Fruit fly (Drosophila melanogaster) whole organism, embryonic: ENCODE measurements around the gene CG31809.

Experiments
- Ada2b ChIP-seq: fragments of 200-800 bp; sonication (Bioruptor generic); IDR thresholded peaks from 2 replicates; pipeline ENCODE4 v1.3.6; 2022; ENCODE audit warnings: missing biosample characterization, missing genetic modification characterization
- Aef1 ChIP-seq: fragments of 200-800 bp; sonication (Bioruptor generic); IDR thresholded peaks from 3 replicates; pipeline ENCODE4 v1.3.6; 2022; ENCODE audit warnings: missing biosample characterization, missing genetic modification characterization
- CG1024 ChIP-seq: fragments of 200-800 bp; sonication (Bioruptor generic); IDR thresholded peaks from 2 replicates; pipeline ENCODE4 v1.3.6; 2022; ENCODE audit warnings: missing biosample characterization, missing genetic modification characterization
- CG10267 ChIP-seq: fragments of 200-800 bp; sonication (Bioruptor generic); optimal IDR thresholded peaks from 2 replicates; lab custom pipeline; 2018; ENCODE audit warnings: missing biosample characterization, mild to moderate bottlenecking, missing genetic modification characterization, moderate library complexity
- CG10274 ChIP-seq: fragments of 200-800 bp; sonication (Bioruptor generic); optimal IDR thresholded peaks from 3 replicates; lab custom pipeline; 2017; ENCODE audit warnings: missing biosample characterization, mild to moderate bottlenecking, missing genetic modification characterization
- CG10366 ChIP-seq: fragments of 200-800 bp; sonication (Bioruptor generic); IDR thresholded peaks from 2 replicates; pipeline ENCODE4 v1.3.6; 2022; ENCODE audit warnings: missing biosample characterization, missing genetic modification characterization
- CG11560 ChIP-seq: fragments of 200-800 bp; sonication (Bioruptor generic); IDR thresholded peaks from 3 replicates; pipeline ENCODE4 v1.3.6; 2022; ENCODE audit warnings: missing biosample characterization, missing genetic modification characterization
- CG13296 ChIP-seq: fragments of 200-800 bp; sonication (Bioruptor generic); optimal IDR thresholded peaks from 3 replicates; lab custom pipeline; 2018; ENCODE audit warnings: missing biosample characterization, mild to moderate bottlenecking, missing genetic modification characterization
- CG13775 ChIP-seq: fragments of 200-800 bp; sonication (Bioruptor generic); optimal IDR thresholded peaks from 3 replicates; lab custom pipeline; 2017; ENCODE audit warnings: missing biosample characterization, mild to moderate bottlenecking, missing genetic modification characterization
- CG15011 ChIP-seq: fragments of 200-800 bp; sonication (Bioruptor generic); optimal IDR thresholded peaks from 3 replicates; lab custom pipeline; 2018; ENCODE audit warnings: missing biosample characterization, mild to moderate bottlenecking, missing genetic modification characterization
- CG17359 ChIP-seq: fragments of 200-800 bp; sonication (Bioruptor generic); optimal IDR thresholded peaks from 3 replicates; lab custom pipeline; 2018; ENCODE audit warnings: missing biosample characterization, mild to moderate bottlenecking, missing genetic modification characterization, moderate library complexity
- CG17802 ChIP-seq: fragments of 200-800 bp; sonication (Bioruptor generic); optimal IDR thresholded peaks from 2 replicates; lab custom pipeline; 2018; ENCODE audit warnings: missing biosample characterization, mild to moderate bottlenecking, missing genetic modification characterization, moderate library complexity
- CG17829 ChIP-seq: fragments of 200-800 bp; optimal IDR thresholded peaks from 2 replicates; lab custom pipeline; 2019; ENCODE audit warnings: missing biosample characterization, mild to moderate bottlenecking, missing genetic modification characterization, moderate library complexity
- CG18599 ChIP-seq: fragments of 200-800 bp; sonication (Bioruptor generic); optimal IDR thresholded peaks from 3 replicates; lab custom pipeline; 2017; ENCODE audit warnings: missing biosample characterization, missing genetic modification characterization, mild to moderate bottlenecking, moderate library complexity, missing genetic modification reagents
- CG18619 ChIP-seq: fragments of 200-800 bp; sonication (Bioruptor generic); optimal IDR thresholded peaks from 3 replicates; lab custom pipeline; 2017; ENCODE audit warnings: missing biosample characterization, mild to moderate bottlenecking, missing genetic modification characterization
- CG2875 ChIP-seq: fragments of 200-800 bp; sonication (Bioruptor generic); optimal IDR thresholded peaks from 2 replicates; lab custom pipeline; 2017; ENCODE audit warnings: missing biosample characterization, mild to moderate bottlenecking, missing genetic modification characterization, missing genetic modification reagents
- CG30403 ChIP-seq: fragments of 200-800 bp; sonication (Bioruptor generic); optimal IDR thresholded peaks from 3 replicates; lab custom pipeline; 2016; ENCODE audit warnings: missing biosample characterization, missing genetic modification characterization
- CG4707 ChIP-seq: fragments of 200-800 bp; sonication (Bioruptor generic); optimal IDR thresholded peaks from 2 replicates; lab custom pipeline; 2018; ENCODE audit warnings: missing biosample characterization, mild to moderate bottlenecking, missing genetic modification characterization, moderate library complexity
- CG7839 ChIP-seq: fragments of 200-800 bp; sonication (Bioruptor generic); optimal IDR thresholded peaks from 3 replicates; lab custom pipeline; 2018; ENCODE audit warnings: missing biosample characterization, mild to moderate bottlenecking, missing genetic modification characterization, moderate library complexity
- CG9727 ChIP-seq: fragments of 200-800 bp; sonication (Bioruptor generic); optimal IDR thresholded peaks from 3 replicates; lab custom pipeline; 2017; ENCODE audit warnings: missing biosample characterization, mild to moderate bottlenecking, missing genetic modification characterization
- CHES-1-like ChIP-seq: fragments of 200-800 bp; sonication (Bioruptor generic); optimal IDR thresholded peaks from 2 replicates; lab custom pipeline; 2016; ENCODE audit warnings: missing biosample characterization, missing genetic modification characterization
- CoRest ChIP-seq: fragments of 200-800 bp; sonication (Bioruptor generic); optimal IDR thresholded peaks from 3 replicates; lab custom pipeline; 2018; ENCODE audit warnings: missing biosample characterization, mild to moderate bottlenecking, missing genetic modification characterization, moderate library complexity
- D ChIP-seq, 2 experiments: fragments of 200-800 bp in 1 of 2; fragments of >200 bp in 1 of 2; sonication (Bioruptor generic) in 1 of 2; optimal IDR thresholded peaks; 2 replicates in 1 of 2; 3 replicates in 1 of 2; lab custom pipeline; 2017; ENCODE audit warnings: mild to moderate bottlenecking in 1 of 2, missing biosample characterization in 1 of 2, missing genetic modification characterization in 1 of 2, missing genetic modification reagents in 1 of 2
- Drgx ChIP-seq: fragments of 200-800 bp; sonication (Bioruptor generic); IDR thresholded peaks from 2 replicates; pipeline ENCODE4 v1.3.6; 2022; ENCODE audit warnings: missing biosample characterization, missing genetic modification characterization
- Fer2 ChIP-seq: fragments of 200-800 bp; sonication (Bioruptor generic); optimal IDR thresholded peaks from 2 replicates; lab custom pipeline; 2018; ENCODE audit warnings: missing biosample characterization, mild to moderate bottlenecking, missing genetic modification characterization, moderate library complexity
- Gsc ChIP-seq: fragments of 200-800 bp; sonication (Bioruptor generic); IDR thresholded peaks from 2 replicates; pipeline ENCODE4 v1.3.6; 2022; ENCODE audit warnings: missing biosample characterization, missing genetic modification characterization
- H2.0 ChIP-seq: fragments of 200-800 bp; sonication (Bioruptor generic); IDR thresholded peaks from 2 replicates; pipeline ENCODE4 v1.3.6; 2022; ENCODE audit warnings: missing biosample characterization, missing genetic modification characterization
- Hr3 ChIP-seq: fragments of 200-800 bp; sonication (Bioruptor generic); optimal IDR thresholded peaks from 3 replicates; lab custom pipeline; 2016; ENCODE audit warnings: missing biosample characterization, missing genetic modification characterization
- Lhr ChIP-seq: fragments of 200-800 bp; sonication (Bioruptor generic); optimal IDR thresholded peaks from 3 replicates; lab custom pipeline; 2017; ENCODE audit warnings: mild to moderate bottlenecking, missing biosample characterization, missing genetic modification reagents, missing genetic modification characterization
- bigmax ChIP-seq: fragments of 200-800 bp; sonication (Bioruptor generic); optimal IDR thresholded peaks from 2 replicates; lab custom pipeline; 2018; ENCODE audit warnings: missing biosample characterization, mild to moderate bottlenecking, missing genetic modification characterization
- chif ChIP-seq, 2 experiments: fragments of 200-800 bp; sonication (Bioruptor generic); optimal IDR thresholded peaks; 3 replicates each; lab custom pipeline; 2016; ENCODE audit warnings: missing biosample characterization in 2 of 2, missing genetic modification characterization in 2 of 2
- croc ChIP-seq: fragments of 200-800 bp; sonication (Bioruptor generic); conservative IDR thresholded peaks from 3 replicates; pipeline ENCODE4 v1.3.6; 2022; ENCODE audit warnings: missing biosample characterization, missing genetic modification characterization
- disco-r ChIP-seq: fragments of 200-800 bp; sonication (Bioruptor generic); optimal IDR thresholded peaks from 2 replicates; lab custom pipeline; 2016; ENCODE audit warnings: missing biosample characterization, missing genetic modification characterization
- ewg ChIP-seq: fragments of 200-800 bp; sonication (Bioruptor generic); optimal IDR thresholded peaks from 3 replicates; lab custom pipeline; 2017; ENCODE audit warnings: mild to moderate bottlenecking, missing biosample characterization, missing genetic modification reagents, missing genetic modification characterization
- fd96Cb ChIP-seq: fragments of 200-800 bp; sonication (Bioruptor generic); optimal IDR thresholded peaks from 2 replicates; lab custom pipeline; 2018; ENCODE audit warnings: missing biosample characterization, mild to moderate bottlenecking, missing genetic modification characterization, moderate library complexity
- ham ChIP-seq: fragments of 200-800 bp; sonication (Bioruptor generic); IDR thresholded peaks from 2 replicates; pipeline ENCODE4 v1.3.6; 2022; ENCODE audit warnings: missing biosample characterization, missing genetic modification characterization
- jigr1 ChIP-seq: fragments of 200-800 bp; sonication (Bioruptor generic); IDR thresholded peaks from 3 replicates; pipeline ENCODE4 v1.3.6; 2022; ENCODE audit warnings: missing biosample characterization, missing genetic modification characterization
- lab ChIP-seq: fragments of 200-800 bp; sonication (Bioruptor generic); optimal IDR thresholded peaks from 3 replicates; lab custom pipeline; 2017; ENCODE audit warnings: missing biosample characterization, missing genetic modification characterization, mild to moderate bottlenecking, moderate library complexity, missing genetic modification reagents
- lbe ChIP-seq: fragments of 200-800 bp; sonication (Bioruptor generic); optimal IDR thresholded peaks from 2 replicates; lab custom pipeline; 2016; ENCODE audit warnings: missing biosample characterization, mild to moderate bottlenecking, missing genetic modification characterization
- luna ChIP-seq: fragments of 200-800 bp; sonication (Bioruptor generic); optimal IDR thresholded peaks from 2 replicates; lab custom pipeline; 2016; ENCODE audit warnings: missing biosample characterization, missing genetic modification characterization
- nau ChIP-seq: fragments of 200-800 bp; sonication (Bioruptor generic); optimal IDR thresholded peaks from 3 replicates; lab custom pipeline; 2017; ENCODE audit warnings: missing biosample characterization, mild to moderate bottlenecking, missing genetic modification characterization, missing genetic modification reagents
- nerfin-2 ChIP-seq: fragments of 200-800 bp; sonication (Bioruptor generic); IDR thresholded peaks from 2 replicates; pipeline ENCODE4 v1.3.6; 2022; ENCODE audit warnings: missing biosample characterization, missing genetic modification characterization; ENCODE audit not compliant: partially characterized antibody
- pfk ChIP-seq: fragments of 200-800 bp; sonication (Bioruptor generic); optimal IDR thresholded peaks from 2 replicates; lab custom pipeline; 2018; ENCODE audit warnings: missing biosample characterization, mild to moderate bottlenecking, missing genetic modification characterization, moderate library complexity
- ranshi ChIP-seq: fragments of 200-800 bp; sonication (Bioruptor generic); IDR thresholded peaks from 2 replicates; pipeline ENCODE4 v1.3.6; 2022; ENCODE audit warnings: missing biosample characterization, missing genetic modification characterization
- sens ChIP-seq: fragments of 200-800 bp; sonication (Bioruptor generic); peaks from one replicate; lab custom pipeline; 2016; ENCODE audit warnings: missing biosample characterization, missing genetic modification characterization
- sob ChIP-seq: fragments of 200-800 bp; sonication (Bioruptor generic); IDR thresholded peaks from 2 replicates; pipeline ENCODE4 v1.3.6; 2022; ENCODE audit warnings: missing biosample characterization, missing genetic modification characterization
- sr ChIP-seq: fragments of 200-800 bp; sonication (Bioruptor generic); IDR thresholded peaks from 3 replicates; pipeline ENCODE4 v1.3.6; 2022; ENCODE audit warnings: missing biosample characterization, missing genetic modification characterization
- tio ChIP-seq: fragments of 200-800 bp; sonication (Bioruptor generic); optimal IDR thresholded peaks from 2 replicates; lab custom pipeline; 2017; ENCODE audit warnings: missing biosample characterization, missing genetic modification characterization, inconsistent platforms
- trem ChIP-seq: fragments of 200-800 bp; optimal IDR thresholded peaks from 3 replicates; lab custom pipeline; 2019; ENCODE audit warnings: missing biosample characterization, mild to moderate bottlenecking, missing genetic modification characterization, moderate library complexity
- wdn ChIP-seq: fragments of 200-800 bp; sonication (Bioruptor generic); IDR thresholded peaks from 2 replicates; pipeline ENCODE4 v1.3.6; 2022; ENCODE audit warnings: missing biosample characterization, missing genetic modification characterization

CG31809 gene

DNA sequence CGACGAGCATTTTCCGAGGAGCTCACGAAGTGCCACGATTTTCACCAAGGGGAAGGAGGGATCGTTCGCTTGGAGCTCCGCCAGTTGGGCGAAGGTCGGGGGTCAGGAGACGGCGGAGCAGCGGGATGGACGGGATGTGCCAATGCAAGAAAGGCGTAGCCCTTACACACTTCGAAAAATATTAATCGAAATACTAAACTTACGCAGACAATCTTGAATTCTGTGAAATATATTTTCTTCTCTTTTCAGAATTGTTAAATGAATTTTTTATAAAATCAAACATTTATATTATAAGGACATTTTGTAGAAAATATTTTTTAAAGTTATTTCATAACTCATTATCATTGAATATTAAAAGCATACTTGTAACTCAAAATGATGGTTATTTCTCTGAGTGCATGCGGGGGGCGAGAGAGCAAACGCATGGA lies 10.4 kb upstream of the CG31809 start (continued):
- TF ChIP-seq chif (GFP tag; optimal IDR thresholded peaks at IDR 0.05; lab: Kevin White, UChicago) (no peak), CG4707 (GFP tag; lab: Kevin White, UChicago) (no peak), CG2875 (GFP tag; lab: Kevin White, UChicago) (no peak), Lhr (GFP tag; lab: Kevin White, UChicago) (no peak), CHES-1-like (no peak), Hr3 (GFP tag; lab: Kevin White, UChicago) (peak; percentile 23), pfk (GFP tag; lab: Kevin White, UChicago) (no peak), CG15011 (GFP tag; lab: Kevin White, UChicago) (no peak), croc (GFP tag; lab: Robert Waterston, UW) (peak; percentile 43; the same call in 2 of the 3 replicates), CG30403 (GFP tag; lab: Kevin White, UChicago) (peak; percentile 48), tio (GFP tag; lab: Kevin White, UChicago) (no peak), CG10366 (GFP tag; lab: Robert Waterston, UW) (peak; percentile 32), CG7839 (tag; lab: Kevin White, UChicago) (peak; percentile 76), sob (GFP tag; lab: Robert Waterston, UW) (no peak), CG13775 (GFP tag; lab: Kevin White, UChicago) (peak; percentile 6), sens (GFP tag; lab: Kevin White, UChicago) (no peak), ewg (GFP tag; lab: Kevin White, UChicago) (peak; percentile 8), ham (GFP tag; lab: Robert Waterston, UW) (no peak), Fer2 (no peak), CG10267 (tag; lab: Kevin White, UChicago) (peak; percentile 29), CG10274 (no peak), CG17829 (tag; lab: Kevin White, UChicago) (peak; percentile 56), H2.0 (peak; percentile 26; the same call in 1 of the 2 replicates), jigr1 (0 out of 3 replicates have a peak, but pooled peaks have one; percentile 40), fd96Cb (tag; lab: Kevin White, UChicago) (peak; percentile 44), Aef1 (peak; percentile 36; the same call in 1 of the 3 replicates), lbe (GFP tag; lab: Kevin White, UChicago) (no peak), Drgx (GFP tag; lab: Robert Waterston, UW) (peak; percentile 23; the same call in 1 of the 2 replicates), disco-r (GFP tag; lab: Kevin White, UChicago) (no peak), Ada2b (GFP tag; lab: Robert Waterston, UW) (no peak), wdn (GFP tag; lab: Robert Waterston, UW) (no peak), CG17802 (tag; lab: Kevin White, UChicago) (no peak), nerfin-2 (GFP tag; lab: Robert Waterston, UW) (no peak), luna (no peak), CG18599 (peak; percentile 41), CG1024 (no peak), CG17359 (tag; lab: Kevin White, UChicago) (peak; percentile 49), nau (GFP tag; lab: Kevin White, UChicago) (no peak), CG18619 (GFP tag; lab: Kevin White, UChicago) (peak; percentile 55), lab (GFP tag; lab: Kevin White, UChicago) (peak; percentile 49), CoRest (peak; percentile 67), CG13296 (GFP tag; lab: Kevin White, UChicago) (peak; percentile 44), trem (no peak), sr (GFP tag; lab: Robert Waterston, UW) (no peak), D (optimal IDR thresholded peaks at IDR 0.05; lab: Kevin White, UChicago) (no peak), D (GFP tag; optimal IDR thresholded peaks at IDR 0.05; lab: Kevin White, UChicago) (peak; percentile 24), bigmax (no peak), ranshi (GFP tag; lab: Robert Waterston, UW) (no peak), Gsc (no peak), CG11560 (tag; lab: Robert Waterston, UW) (no peak), CG9727 (GFP tag; lab: Kevin White, UChicago) (peak; percentile 24)
